Worm (Caenorhabditis elegans) whole organism, L4/young adult: ENCODE results near the gene sdn-1.

Source experiments
- W03F9.2 ChIP-seq: fragments of 150-350 bp; optimal IDR thresholded peaks from 2 replicates; lab custom pipeline; 2014; ENCODE audit warnings: missing biosample characterization, missing genetic modification characterization
- dao-5 ChIP-seq: sonication (generic microtip); optimal IDR thresholded peaks from 2 replicates; lab custom pipeline; 2016; ENCODE audit warnings: missing genotype, missing genetic modification characterization, moderate library complexity, missing compliant biosample characterization
- him-1 ChIP-seq: sonication (generic microtip); optimal IDR thresholded peaks from 2 replicates; lab custom pipeline; 2016; ENCODE audit warnings: missing genotype, missing genetic modification reagents, missing genetic modification characterization, missing compliant biosample characterization

ce11 chrX:10617815-10618214 is 24.7 kb upstream of the sdn-1 start:
- TF ChIP-seq dao-5 (tag; lab: Kevin White, UChicago) (no peak), him-1 (tag; lab: Kevin White, UChicago) (no peak), W03F9.2 (no peak)
